Fruit fly (Drosophila melanogaster) whole organism, embryonic: ENCODE measurements around the gene CG14715.

ENCODE experiments used
- Antp ChIP-seq: fragments of 200-800 bp; sonication (Bioruptor generic); optimal IDR thresholded peaks from 3 replicates; lab custom pipeline; 2016; ENCODE audit warnings: missing biosample characterization, missing genetic modification characterization
- Atf6 ChIP-seq: fragments of 200-800 bp; sonication (Bioruptor generic); IDR thresholded peaks from 2 replicates; pipeline ENCODE4 v1.3.6; 2022; ENCODE audit warnings: missing biosample characterization, missing genetic modification characterization
- Blimp-1 ChIP-seq: fragments of 200-800 bp; sonication (Bioruptor generic); optimal IDR thresholded peaks from 3 replicates; lab custom pipeline; 2018; ENCODE audit warnings: missing biosample characterization, missing genetic modification characterization, mild to moderate bottlenecking, moderate library complexity, missing genetic modification reagents
- CG10147 ChIP-seq: fragments of 200-800 bp; sonication (Bioruptor generic); optimal IDR thresholded peaks from 2 replicates; lab custom pipeline; 2019; ENCODE audit warnings: missing biosample characterization, mild to moderate bottlenecking, missing genetic modification characterization, moderate library complexity
- CG11456 ChIP-seq: fragments of 200-800 bp; sonication (Bioruptor generic); IDR thresholded peaks from 3 replicates; pipeline ENCODE4 v1.3.6; 2022; ENCODE audit warnings: missing biosample characterization, missing genetic modification characterization
- CG15269 ChIP-seq: fragments of 200-800 bp; sonication (Bioruptor generic); optimal IDR thresholded peaks from 2 replicates; lab custom pipeline; 2018; ENCODE audit warnings: missing biosample characterization, mild to moderate bottlenecking, missing genetic modification characterization, moderate library complexity
- CG15601 ChIP-seq: fragments of 200-800 bp; sonication (Bioruptor generic); optimal IDR thresholded peaks from 3 replicates; lab custom pipeline; 2019; ENCODE audit warnings: missing biosample characterization, mild to moderate bottlenecking, missing genetic modification characterization, moderate library complexity
- CG17385 ChIP-seq: fragments of 200-800 bp; sonication (Bioruptor generic); optimal IDR thresholded peaks from 3 replicates; lab custom pipeline; 2018; ENCODE audit warnings: missing biosample characterization, mild to moderate bottlenecking, missing genetic modification characterization
- CG2202 ChIP-seq: fragments of 200-800 bp; sonication (Bioruptor generic); optimal IDR thresholded peaks from 2 replicates; lab custom pipeline; 2018; ENCODE audit warnings: missing biosample characterization, mild to moderate bottlenecking, missing genetic modification characterization
- CG31365 ChIP-seq: fragments of 200-800 bp; sonication (Bioruptor generic); optimal IDR thresholded peaks from 2 replicates; lab custom pipeline; 2018; ENCODE audit warnings: missing biosample characterization, mild to moderate bottlenecking, missing genetic modification characterization
- CG32767 ChIP-seq: fragments of 200-800 bp; sonication (Bioruptor generic); IDR thresholded peaks from 2 replicates; pipeline ENCODE4 v1.3.6; 2022; ENCODE audit warnings: missing biosample characterization, missing genetic modification characterization
- CG4328 ChIP-seq: fragments of 200-800 bp; sonication (Bioruptor generic); optimal IDR thresholded peaks from 3 replicates; lab custom pipeline; 2017; ENCODE audit warnings: missing biosample characterization, missing genetic modification reagents, missing genetic modification characterization
- CG4360 ChIP-seq: fragments of 200-800 bp; sonication (Bioruptor generic); IDR thresholded peaks from 2 replicates; pipeline ENCODE4 v1.3.6; 2022; ENCODE audit warnings: missing biosample characterization, missing genetic modification characterization
- CG4424 ChIP-seq: fragments of 200-800 bp; sonication (Bioruptor generic); optimal IDR thresholded peaks from 3 replicates; lab custom pipeline; 2016; ENCODE audit warnings: missing biosample characterization, missing genetic modification characterization
- CG6854 ChIP-seq: fragments of 200-800 bp; sonication (Bioruptor generic); optimal IDR thresholded peaks from 3 replicates; lab custom pipeline; 2017; ENCODE audit warnings: missing biosample characterization, mild to moderate bottlenecking, missing genetic modification characterization
- CG8388 ChIP-seq: fragments of 200-800 bp; sonication (Bioruptor generic); optimal IDR thresholded peaks from 2 replicates; lab custom pipeline; 2019; ENCODE audit warnings: missing biosample characterization, mild to moderate bottlenecking, missing genetic modification characterization, moderate library complexity
- CG8765 ChIP-seq: fragments of 200-800 bp; sonication (Bioruptor generic); IDR thresholded peaks from 2 replicates; pipeline ENCODE4 v1.3.6; 2022; ENCODE audit warnings: missing biosample characterization, missing genetic modification characterization
- Dek ChIP-seq: fragments of 200-800 bp; sonication (Bioruptor generic); optimal IDR thresholded peaks from 3 replicates; lab custom pipeline; 2019; ENCODE audit warnings: missing biosample characterization, mild to moderate bottlenecking, missing genetic modification characterization, moderate library complexity
- Dip3 ChIP-seq: fragments of 200-800 bp; sonication (Bioruptor generic); optimal IDR thresholded peaks from 3 replicates; lab custom pipeline; 2016; ENCODE audit warnings: missing biosample characterization, missing genetic modification characterization
- E2f2 ChIP-seq: fragments of 200-800 bp; sonication (Bioruptor generic); IDR thresholded peaks from 2 replicates; pipeline ENCODE4 v1.3.6; 2022; ENCODE audit warnings: missing biosample characterization, missing genetic modification characterization
- Elba2 ChIP-seq: fragments of 200-800 bp; sonication (Bioruptor generic); optimal IDR thresholded peaks from 3 replicates; lab custom pipeline; 2016; ENCODE audit warnings: missing biosample characterization, missing genetic modification characterization
- Ets65A ChIP-seq: fragments of 200-800 bp; sonication (Bioruptor generic); peaks from one replicate; lab custom pipeline; 2016; ENCODE audit warnings: missing biosample characterization, missing genetic modification characterization
- Nf-YC ChIP-seq: fragments of 200-800 bp; optimal IDR thresholded peaks from 3 replicates; lab custom pipeline; 2019; ENCODE audit warnings: missing biosample characterization, mild to moderate bottlenecking, missing genetic modification characterization, moderate library complexity
- NfI ChIP-seq: fragments of 200-800 bp; sonication (Bioruptor generic); optimal IDR thresholded peaks from 3 replicates; lab custom pipeline; 2018; ENCODE audit warnings: missing biosample characterization, mild to moderate bottlenecking, missing genetic modification characterization, moderate library complexity
- PHDP ChIP-seq: fragments of 200-800 bp; sonication (Bioruptor generic); optimal IDR thresholded peaks from 3 replicates; lab custom pipeline; 2018; ENCODE audit warnings: missing biosample characterization, mild to moderate bottlenecking, missing genetic modification characterization, moderate library complexity
- Rfx ChIP-seq: fragments of 200-800 bp; sonication (Bioruptor generic); IDR thresholded peaks from 2 replicates; pipeline ENCODE4 v1.3.6; 2022; ENCODE audit warnings: missing biosample characterization, missing genetic modification characterization
- Rx ChIP-seq: fragments of 200-800 bp; sonication (Bioruptor generic); IDR thresholded peaks from 2 replicates; pipeline ENCODE4 v1.3.6; 2022; ENCODE audit warnings: missing biosample characterization, missing genetic modification characterization
- Scr ChIP-seq: fragments of 200-800 bp; sonication (Bioruptor generic); IDR thresholded peaks from 2 replicates; pipeline ENCODE4 v1.3.6; 2022; ENCODE audit warnings: missing biosample characterization, missing genetic modification characterization; ENCODE audit not compliant: partially characterized antibody
- Sox100B ChIP-seq: fragments of 200-800 bp; sonication (Bioruptor generic); optimal IDR thresholded peaks from 3 replicates; lab custom pipeline; 2018; ENCODE audit warnings: missing biosample characterization, mild to moderate bottlenecking, missing genetic modification characterization
- Ssrp ChIP-seq: fragments of 200-800 bp; sonication (Bioruptor generic); optimal IDR thresholded peaks from 2 replicates; lab custom pipeline; 2018; ENCODE audit warnings: missing biosample characterization, mild to moderate bottlenecking, missing genetic modification characterization, moderate library complexity
- YL-1 ChIP-seq: fragments of 200-800 bp; sonication (Bioruptor generic); optimal IDR thresholded peaks from 3 replicates; lab custom pipeline; 2017; ENCODE audit warnings: missing biosample characterization, mild to moderate bottlenecking, missing genetic modification characterization
- aop ChIP-seq: fragments of 200-800 bp; sonication (Bioruptor generic); IDR thresholded peaks from 2 replicates; pipeline ENCODE4 v1.3.6; 2022; ENCODE audit warnings: missing biosample characterization, missing genetic modification characterization
- ara ChIP-seq: fragments of 200-800 bp; sonication (Bioruptor generic); IDR thresholded peaks from 2 replicates; pipeline ENCODE4 v1.3.6; 2022; ENCODE audit warnings: missing biosample characterization, missing genetic modification characterization
- corto ChIP-seq: fragments of 200-800 bp; sonication (Bioruptor generic); optimal IDR thresholded peaks from 2 replicates; lab custom pipeline; 2016; ENCODE audit warnings: missing biosample characterization, mild to moderate bottlenecking, missing genetic modification characterization, moderate library complexity
- danr ChIP-seq: fragments of 200-800 bp; sonication (Bioruptor generic); IDR thresholded peaks from 2 replicates; pipeline ENCODE4 v1.3.6; 2022; ENCODE audit warnings: missing biosample characterization, missing genetic modification characterization
- ewg ChIP-seq: fragments of 200-800 bp; sonication (Bioruptor generic); optimal IDR thresholded peaks from 3 replicates; lab custom pipeline; 2017; ENCODE audit warnings: mild to moderate bottlenecking, missing biosample characterization, missing genetic modification reagents, missing genetic modification characterization
- gem ChIP-seq: fragments of 200-800 bp; sonication (Bioruptor generic); optimal IDR thresholded peaks from 2 replicates; lab custom pipeline; 2019; ENCODE audit warnings: missing biosample characterization, mild to moderate bottlenecking, missing genetic modification characterization, moderate library complexity
- gro ChIP-seq: fragments of 200-800 bp; sonication (Bioruptor generic); optimal IDR thresholded peaks from 2 replicates; lab custom pipeline; 2016; ENCODE audit warnings: missing biosample characterization, missing genetic modification characterization
- her ChIP-seq: fragments of 200-800 bp; sonication (Bioruptor generic); optimal IDR thresholded peaks from 2 replicates; lab custom pipeline; 2016; ENCODE audit warnings: missing biosample characterization, missing genetic modification characterization
- lbe ChIP-seq: fragments of 200-800 bp; sonication (Bioruptor generic); optimal IDR thresholded peaks from 2 replicates; lab custom pipeline; 2016; ENCODE audit warnings: missing biosample characterization, mild to moderate bottlenecking, missing genetic modification characterization
- lola ChIP-seq, 3 experiments: fragments of >200 bp in 2 of 3; fragments of 200-800 bp in 1 of 3; sonication (Bioruptor generic) in 1 of 3; optimal IDR thresholded peaks; 2 replicates each; lab custom pipeline; 2017 to 2019; ENCODE audit warnings: missing biosample characterization in 3 of 3, missing genetic modification characterization in 3 of 3, mild to moderate bottlenecking in 1 of 3, moderate library complexity in 1 of 3
- phol ChIP-seq: fragments of 200-800 bp; sonication (Bioruptor generic); optimal IDR thresholded peaks from 3 replicates; lab custom pipeline; 2018; ENCODE audit warnings: missing biosample characterization, mild to moderate bottlenecking, missing genetic modification characterization, moderate library complexity
- psq ChIP-seq: fragments of 200-800 bp; sonication (Bioruptor generic); optimal IDR thresholded peaks from 2 replicates; lab custom pipeline; 2017; ENCODE audit warnings: missing biosample characterization, missing genetic modification characterization
- pum ChIP-seq: fragments of 200-800 bp; sonication (Bioruptor generic); optimal IDR thresholded peaks from 2 replicates; lab custom pipeline; 2016; ENCODE audit warnings: missing biosample characterization, missing genetic modification characterization
- shn ChIP-seq: fragments of 200-800 bp; sonication (Bioruptor generic); optimal IDR thresholded peaks from 3 replicates; lab custom pipeline; 2016; ENCODE audit warnings: missing biosample characterization, missing genetic modification characterization
- sob ChIP-seq: fragments of 200-800 bp; sonication (Bioruptor generic); IDR thresholded peaks from 2 replicates; pipeline ENCODE4 v1.3.6; 2022; ENCODE audit warnings: missing biosample characterization, missing genetic modification characterization
- stc ChIP-seq: fragments of 200-800 bp; sonication (Bioruptor generic); IDR thresholded peaks from 2 replicates; pipeline ENCODE4 v1.3.6; 2022; ENCODE audit warnings: missing biosample characterization, missing genetic modification characterization
- vnd ChIP-seq: fragments of 200-800 bp; sonication (Bioruptor generic); IDR thresholded peaks from 3 replicates; pipeline ENCODE4 v1.3.6; 2022; ENCODE audit warnings: missing biosample characterization, missing genetic modification characterization; ENCODE audit not compliant: partially characterized antibody

CG14715 gene

dm6 chr3R:11650105-11651039, 23.6 kb upstream of the CG14715 start, which contains the start of the genes Csk and Elp1 (continued):
- TF ChIP-seq her (GFP tag; lab: Kevin White, UChicago) (peak; percentile 27), lola (GFP tag; optimal IDR thresholded peaks at IDR 0.05; lab: Kevin White, UChicago) (peak in 1 of 3 experiments; percentile 63), corto (GFP tag; lab: Kevin White, UChicago) (no peak), gem (tag; lab: Kevin White, UChicago) (peak; percentile 74), NfI (GFP tag; lab: Kevin White, UChicago) (peak; percentile 57), E2f2 (GFP tag; lab: Robert Waterston, UW) (peak; percentile 40), CG11456 (GFP tag; lab: Robert Waterston, UW) (0 out of 3 replicates have a peak, but pooled peaks have one; percentile 54), Antp (GFP tag; lab: Kevin White, UChicago) (peak; percentile 4), ara (GFP tag; lab: Robert Waterston, UW) (peak; percentile 24; the same call in 1 of the 2 replicates), CG8388 (GFP tag; lab: Kevin White, UChicago) (peak; percentile 30), CG4424 (GFP tag; lab: Kevin White, UChicago) (peak; percentile 74), pum (GFP tag; lab: Kevin White, UChicago) (peak; percentile 12), Dip3 (GFP tag; lab: Kevin White, UChicago) (peak; percentile 35), Scr (peak; percentile 36; the same call in 1 of the 2 replicates), lbe (peak; percentile 12), sob (GFP tag; lab: Robert Waterston, UW) (peak; percentile 47; the same call in 1 of the 2 replicates), danr (no peak), shn (peak; percentile 14), Rfx (GFP tag; lab: Robert Waterston, UW) (peak; percentile 68; the same call in 1 of the 2 replicates), vnd (no peak), PHDP (tag; lab: Kevin White, UChicago) (peak; percentile 52), CG2202 (tag; lab: Kevin White, UChicago) (no peak), psq (GFP tag; lab: Kevin White, UChicago) (no peak), CG31365 (tag; lab: Kevin White, UChicago) (no peak), Ets65A (GFP tag; lab: Kevin White, UChicago) (peak; percentile 91), Blimp-1 (peak; percentile 28), CG10147 (peak; percentile 52), stc (GFP tag; lab: Robert Waterston, UW) (no peak), Dek (tag; lab: Kevin White, UChicago) (peak; percentile 73), CG15601 (tag; lab: Kevin White, UChicago) (peak; percentile 64), CG15269 (tag; lab: Kevin White, UChicago) (peak; percentile 44), Atf6 (GFP tag; lab: Robert Waterston, UW) (0 out of 2 replicates have a peak, but pooled peaks have one; percentile 17), CG8765 (GFP tag; lab: Robert Waterston, UW) (no peak), aop (GFP tag; lab: Robert Waterston, UW) (no peak), Elba2 (GFP tag; lab: Kevin White, UChicago) (peak; percentile 42), CG17385 (GFP tag; lab: Kevin White, UChicago) (peak; percentile 45), YL-1 (GFP tag; lab: Kevin White, UChicago) (peak; percentile 74), CG4360 (GFP tag; lab: Robert Waterston, UW) (peak; percentile 80), phol (peak; percentile 100), Sox100B (GFP tag; lab: Kevin White, UChicago) (peak; percentile 59), Nf-YC (tag; lab: Kevin White, UChicago) (peak; percentile 65), Ssrp (peak; percentile 56), CG32767 (GFP tag; lab: Robert Waterston, UW) (peak; percentile 43; the same call in 1 of the 2 replicates), CG4328 (GFP tag; lab: Kevin White, UChicago) (peak; percentile 41), Rx (GFP tag; lab: Robert Waterston, UW) (no peak), ewg (GFP tag; lab: Kevin White, UChicago) (peak; percentile 73), gro (GFP tag; lab: Kevin White, UChicago) (peak; percentile 48), CG6854 (no peak)
